Fruit fly (Drosophila melanogaster) whole organism, embryonic: Measurements from ENCODE around the gene CG31343.

Experiments used
- Bdp1 ChIP-seq: fragments of 200-800 bp; sonication (Bioruptor generic); optimal IDR thresholded peaks from 3 replicates; lab custom pipeline; 2016; ENCODE audit warnings: missing biosample characterization, missing genetic modification characterization
- Bgb ChIP-seq: fragments of 200-800 bp; sonication (Bioruptor generic); IDR thresholded peaks from 2 replicates; pipeline ENCODE4 v1.3.6; 2022; ENCODE audit warnings: missing biosample characterization, missing genetic modification characterization; ENCODE audit not compliant: partially characterized antibody
- CG10274 ChIP-seq: fragments of 200-800 bp; sonication (Bioruptor generic); optimal IDR thresholded peaks from 3 replicates; lab custom pipeline; 2017; ENCODE audit warnings: missing biosample characterization, mild to moderate bottlenecking, missing genetic modification characterization
- CG10321 ChIP-seq: fragments of 200-800 bp; sonication (Bioruptor generic); IDR thresholded peaks from 2 replicates; pipeline ENCODE4 v1.3.6; 2022; ENCODE audit warnings: missing biosample characterization, missing genetic modification characterization
- CG10462 ChIP-seq: fragments of 200-800 bp; sonication (Bioruptor generic); optimal IDR thresholded peaks from 2 replicates; lab custom pipeline; 2016; ENCODE audit warnings: missing biosample characterization, missing genetic modification characterization
- CG10543 ChIP-seq: fragments of 200-800 bp; sonication (Bioruptor generic); optimal IDR thresholded peaks from 3 replicates; lab custom pipeline; 2017; ENCODE audit warnings: missing biosample characterization, mild to moderate bottlenecking, missing genetic modification characterization, moderate library complexity
- CG11560 ChIP-seq: fragments of 200-800 bp; sonication (Bioruptor generic); IDR thresholded peaks from 3 replicates; pipeline ENCODE4 v1.3.6; 2022; ENCODE audit warnings: missing biosample characterization, missing genetic modification characterization
- CG12391 ChIP-seq: fragments of 200-800 bp; sonication (Bioruptor generic); optimal IDR thresholded peaks from 3 replicates; lab custom pipeline; 2018; ENCODE audit warnings: missing biosample characterization, mild to moderate bottlenecking, missing genetic modification characterization, moderate library complexity
- CG14667 ChIP-seq: fragments of 200-800 bp; sonication (Bioruptor generic); IDR thresholded peaks from 2 replicates; pipeline ENCODE4 v1.3.6; 2022; ENCODE audit warnings: missing biosample characterization, missing genetic modification characterization
- CG15601 ChIP-seq: fragments of 200-800 bp; sonication (Bioruptor generic); optimal IDR thresholded peaks from 3 replicates; lab custom pipeline; 2019; ENCODE audit warnings: missing biosample characterization, mild to moderate bottlenecking, missing genetic modification characterization, moderate library complexity
- CG17359 ChIP-seq: fragments of 200-800 bp; sonication (Bioruptor generic); optimal IDR thresholded peaks from 3 replicates; lab custom pipeline; 2018; ENCODE audit warnings: missing biosample characterization, mild to moderate bottlenecking, missing genetic modification characterization, moderate library complexity
- CG17361 ChIP-seq: fragments of 200-800 bp; sonication (Bioruptor generic); IDR thresholded peaks from 3 replicates; pipeline ENCODE4 v1.3.6; 2022; ENCODE audit warnings: missing biosample characterization, missing genetic modification characterization
- CG2889 ChIP-seq: fragments of 200-800 bp; sonication (Bioruptor generic); IDR thresholded peaks from 3 replicates; pipeline ENCODE4 v1.3.6; 2022; ENCODE audit warnings: missing biosample characterization, missing genetic modification characterization
- CG3726 ChIP-seq: fragments of 200-800 bp; sonication (Bioruptor generic); IDR thresholded peaks from 3 replicates; pipeline ENCODE4, ENCODE4 v1.3.6; 2022; ENCODE audit warnings: missing biosample characterization, missing genetic modification characterization
- CG4730 ChIP-seq: fragments of 200-800 bp; sonication (Bioruptor generic); IDR thresholded peaks from 2 replicates; pipeline ENCODE4 v1.3.6; 2022; ENCODE audit warnings: missing biosample characterization, missing genetic modification characterization
- CG8944 ChIP-seq: fragments of 200-800 bp; sonication (Bioruptor generic); optimal IDR thresholded peaks from 3 replicates; lab custom pipeline; 2016; ENCODE audit warnings: missing biosample characterization, missing genetic modification characterization
- CkIIα-i1 ChIP-seq: fragments of 200-800 bp; sonication (Bioruptor generic); IDR thresholded peaks from 2 replicates; pipeline ENCODE4 v1.3.6; 2022; ENCODE audit warnings: missing biosample characterization, missing genetic modification characterization
- GATAe ChIP-seq: fragments of 200-800 bp; sonication (Bioruptor generic); conservative IDR thresholded peaks from 2 replicates; pipeline ENCODE4 v1.3.6; 2022; ENCODE audit warnings: missing biosample characterization, missing genetic modification characterization
- HmgD ChIP-seq: fragments of 200-800 bp; sonication (Bioruptor generic); optimal IDR thresholded peaks from 3 replicates; lab custom pipeline; 2016; ENCODE audit warnings: missing biosample characterization, missing genetic modification characterization
- Hr39 ChIP-seq: fragments of >200 bp; optimal IDR thresholded peaks from 2 replicates; lab custom pipeline; 2017
- Sox100B ChIP-seq: fragments of 200-800 bp; sonication (Bioruptor generic); optimal IDR thresholded peaks from 3 replicates; lab custom pipeline; 2018; ENCODE audit warnings: missing biosample characterization, mild to moderate bottlenecking, missing genetic modification characterization
- Taf1 ChIP-seq: fragments of 200-800 bp; sonication (Bioruptor generic); IDR thresholded peaks from 2 replicates; pipeline ENCODE4 v1.3.6; 2022; ENCODE audit warnings: missing biosample characterization, missing genetic modification characterization
- Trl ChIP-seq, 3 experiments: fragments of >200 bp in 2 of 3; fragments of 200-800 bp in 1 of 3; sonication (Bioruptor generic) in 1 of 3; optimal IDR thresholded peaks; 2 replicates in 1 of 3; 3 replicates in 2 of 3; lab custom pipeline; 2016 to 2017; ENCODE audit warnings: missing biosample characterization in 1 of 3, missing genetic modification characterization in 1 of 3
- ac ChIP-seq: fragments of 200-800 bp; sonication (Bioruptor generic); optimal IDR thresholded peaks from 3 replicates; lab custom pipeline; 2017; ENCODE audit warnings: missing biosample characterization, mild to moderate bottlenecking, missing genetic modification characterization
- btn ChIP-seq: fragments of 200-800 bp; sonication (Bioruptor generic); optimal IDR thresholded peaks from 2 replicates; lab custom pipeline; 2016; ENCODE audit warnings: missing biosample characterization, missing genetic modification characterization
- cas ChIP-seq: fragments of 200-800 bp; sonication (Bioruptor generic); IDR thresholded peaks from 2 replicates; pipeline ENCODE4 v1.3.6; 2022; ENCODE audit warnings: missing biosample characterization, missing genetic modification characterization
- chinmo ChIP-seq: fragments of 200-800 bp; sonication (Bioruptor generic); IDR thresholded peaks from 4 replicates; pipeline ENCODE4 v1.3.6; 2022; ENCODE audit warnings: missing biosample characterization, missing genetic modification characterization; ENCODE audit not compliant: partially characterized antibody
- croc ChIP-seq: fragments of 200-800 bp; sonication (Bioruptor generic); conservative IDR thresholded peaks from 3 replicates; pipeline ENCODE4 v1.3.6; 2022; ENCODE audit warnings: missing biosample characterization, missing genetic modification characterization
- crol ChIP-seq: fragments of 200-800 bp; sonication (Bioruptor generic); IDR thresholded peaks from 2 replicates; pipeline ENCODE4 v1.3.6; 2022; ENCODE audit warnings: missing biosample characterization, missing genetic modification characterization
- crp ChIP-seq, 2 experiments: fragments of 200-800 bp; sonication (Bioruptor generic); optimal IDR thresholded peaks; 2 replicates in 1 of 2; 3 replicates in 1 of 2; lab custom pipeline; 2017; ENCODE audit warnings: missing biosample characterization in 2 of 2, missing genetic modification characterization in 2 of 2, mild to moderate bottlenecking in 1 of 2, moderate library complexity in 1 of 2
- cwo ChIP-seq: fragments of 200-800 bp; sonication (Bioruptor generic); optimal IDR thresholded peaks from 3 replicates; lab custom pipeline; 2017; ENCODE audit warnings: missing biosample characterization, missing genetic modification characterization, mild to moderate bottlenecking, moderate library complexity, missing genetic modification reagents
- danr ChIP-seq: fragments of 200-800 bp; sonication (Bioruptor generic); IDR thresholded peaks from 2 replicates; pipeline ENCODE4 v1.3.6; 2022; ENCODE audit warnings: missing biosample characterization, missing genetic modification characterization
- dm ChIP-seq: fragments of 200-800 bp; sonication (Bioruptor generic); optimal IDR thresholded peaks from 3 replicates; lab custom pipeline; 2016; ENCODE audit warnings: missing biosample characterization, missing genetic modification characterization
- dmrt11E ChIP-seq: fragments of 200-800 bp; sonication (Bioruptor generic); optimal IDR thresholded peaks from 3 replicates; lab custom pipeline; 2018; ENCODE audit warnings: missing biosample characterization, mild to moderate bottlenecking, missing genetic modification characterization, moderate library complexity
- ewg ChIP-seq: fragments of 200-800 bp; sonication (Bioruptor generic); optimal IDR thresholded peaks from 3 replicates; lab custom pipeline; 2017; ENCODE audit warnings: mild to moderate bottlenecking, missing biosample characterization, missing genetic modification reagents, missing genetic modification characterization
- gfzf ChIP-seq: fragments of 200-800 bp; sonication (Bioruptor generic); optimal IDR thresholded peaks from 2 replicates; lab custom pipeline; 2016; ENCODE audit warnings: missing biosample characterization, mild to moderate bottlenecking, missing genetic modification characterization, moderate library complexity
- gro ChIP-seq: fragments of 200-800 bp; sonication (Bioruptor generic); optimal IDR thresholded peaks from 2 replicates; lab custom pipeline; 2016; ENCODE audit warnings: missing biosample characterization, missing genetic modification characterization
- jigr1 ChIP-seq: fragments of 200-800 bp; sonication (Bioruptor generic); IDR thresholded peaks from 3 replicates; pipeline ENCODE4 v1.3.6; 2022; ENCODE audit warnings: missing biosample characterization, missing genetic modification characterization
- klu ChIP-seq: fragments of 200-800 bp; sonication (Bioruptor generic); IDR thresholded peaks from 2 replicates; pipeline ENCODE4 v1.3.6; 2022; ENCODE audit warnings: missing biosample characterization, missing genetic modification characterization
- kni ChIP-seq: fragments of 200-800 bp; sonication (Bioruptor generic); optimal IDR thresholded peaks from 3 replicates; lab custom pipeline; 2017; ENCODE audit warnings: mild to moderate bottlenecking, missing biosample characterization, missing genetic modification reagents, missing genetic modification characterization
- mld ChIP-seq: fragments of 200-800 bp; sonication (Bioruptor generic); IDR thresholded peaks from 3 replicates; pipeline ENCODE4 v1.3.6; 2022; ENCODE audit warnings: missing biosample characterization, missing genetic modification characterization; ENCODE audit not compliant: partially characterized antibody
- nau ChIP-seq: fragments of 200-800 bp; sonication (Bioruptor generic); optimal IDR thresholded peaks from 3 replicates; lab custom pipeline; 2017; ENCODE audit warnings: missing biosample characterization, mild to moderate bottlenecking, missing genetic modification characterization, missing genetic modification reagents
- org-1 ChIP-seq: fragments of 200-800 bp; sonication (Bioruptor generic); optimal IDR thresholded peaks from 2 replicates; lab custom pipeline; 2017; ENCODE audit warnings: missing biosample characterization, missing genetic modification characterization
- peb ChIP-seq: fragments of 200-800 bp; sonication (Bioruptor generic); IDR thresholded peaks from 2 replicates; pipeline ENCODE4 v1.3.6; 2022; ENCODE audit warnings: missing biosample characterization, missing genetic modification characterization
- pita ChIP-seq: fragments of 200-800 bp; sonication (Bioruptor generic); optimal IDR thresholded peaks from 2 replicates; lab custom pipeline; 2017; ENCODE audit warnings: missing biosample characterization, mild to moderate bottlenecking, missing genetic modification characterization
- pum ChIP-seq: fragments of 200-800 bp; sonication (Bioruptor generic); optimal IDR thresholded peaks from 2 replicates; lab custom pipeline; 2016; ENCODE audit warnings: missing biosample characterization, missing genetic modification characterization
- row ChIP-seq: fragments of 200-800 bp; sonication (Bioruptor generic); IDR thresholded peaks from 3 replicates; pipeline ENCODE4 v1.3.6; 2022; ENCODE audit warnings: missing biosample characterization, missing genetic modification characterization
- sim ChIP-seq: fragments of 200-800 bp; sonication (Bioruptor generic); IDR thresholded peaks from 2 replicates; pipeline ENCODE4 v1.3.6; 2022; ENCODE audit warnings: missing biosample characterization, missing genetic modification characterization
- tio ChIP-seq: fragments of 200-800 bp; sonication (Bioruptor generic); optimal IDR thresholded peaks from 2 replicates; lab custom pipeline; 2017; ENCODE audit warnings: missing biosample characterization, missing genetic modification characterization, inconsistent platforms
- trh ChIP-seq: fragments of 200-800 bp; sonication (Bioruptor generic); optimal IDR thresholded peaks from 2 replicates; lab custom pipeline; 2016; ENCODE audit warnings: missing biosample characterization, missing genetic modification characterization
- vfl ChIP-seq: fragments of 200-800 bp; sonication (Bioruptor generic); optimal IDR thresholded peaks from 2 replicates; lab custom pipeline; 2016; ENCODE audit warnings: missing biosample characterization, missing genetic modification characterization
- zen ChIP-seq: fragments of 200-800 bp; sonication (Bioruptor generic); optimal IDR thresholded peaks from 3 replicates; lab custom pipeline; 2018; ENCODE audit warnings: missing biosample characterization, mild to moderate bottlenecking, missing genetic modification characterization, moderate library complexity

Gene CG31343

DNA sequence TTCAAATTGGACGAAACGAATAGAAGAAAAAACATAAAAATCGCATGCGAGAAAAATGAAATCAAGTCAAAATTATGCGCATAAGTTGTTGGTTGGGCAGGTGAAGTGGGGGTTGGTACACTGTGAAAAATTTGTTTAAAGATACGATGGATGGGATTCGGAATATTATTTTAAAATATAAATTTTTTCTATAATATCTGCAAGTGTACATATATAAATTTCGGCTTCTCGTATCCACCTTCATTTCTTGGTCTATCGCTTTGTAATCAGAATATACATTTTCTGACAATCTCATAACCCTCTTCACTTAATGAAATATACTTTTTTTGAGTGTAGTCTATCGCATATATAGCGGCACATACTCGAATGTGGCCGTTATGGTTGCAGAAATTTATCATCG lies 41.7 kb upstream of the CG31343 start (continued):
- TF ChIP-seq zen (tag; lab: Kevin White, UChicago) (no peak), jigr1 (GFP tag; lab: Robert Waterston, UW) (no peak), crp (GFP tag; optimal IDR thresholded peaks at IDR 0.05; lab: Kevin White, UChicago) (no peak), croc (GFP tag; lab: Robert Waterston, UW) (no peak), HmgD (GFP tag; lab: Kevin White, UChicago) (no peak), CG12391 (peak; percentile 33), peb (GFP tag; lab: Robert Waterston, UW) (no peak), CG10321 (GFP tag; lab: Robert Waterston, UW) (no peak), sim (GFP tag; lab: Robert Waterston, UW) (no peak), pum (no peak), CG14667 (GFP tag; lab: Robert Waterston, UW) (no peak), CG3726 (GFP tag; lab: Robert Waterston, UW) (no peak), pita (GFP tag; lab: Kevin White, UChicago) (no peak), CG8944 (no peak), kni (GFP tag; lab: Kevin White, UChicago) (no peak), Hr39 (lab: Kevin White, UChicago) (no peak), vfl (GFP tag; lab: Kevin White, UChicago) (no peak), CG17361 (GFP tag; lab: Robert Waterston, UW) (0 out of 3 replicates have a peak, but pooled peaks have one; percentile 25), CG17359 (tag; lab: Kevin White, UChicago) (peak; percentile 32), dmrt11E (tag; lab: Kevin White, UChicago) (no peak), danr (no peak), Trl (optimal IDR thresholded peaks at IDR 0.05; lab: Kevin White, UChicago) (no peak), Trl (GFP tag; optimal IDR thresholded peaks at IDR 0.05; lab: Kevin White, UChicago) (no peak), CG10274 (GFP tag; lab: Kevin White, UChicago) (no peak), klu (GFP tag; lab: Robert Waterston, UW) (no peak), CG15601 (tag; lab: Kevin White, UChicago) (no peak), CkIIα-i1 (GFP tag; lab: Robert Waterston, UW) (no peak), CG2889 (GFP tag; lab: Robert Waterston, UW) (no peak), Taf1 (GFP tag; lab: Robert Waterston, UW) (no peak), CG11560 (tag; lab: Robert Waterston, UW) (no peak), CG10543 (GFP tag; lab: Kevin White, UChicago) (no peak), tio (GFP tag; lab: Kevin White, UChicago) (no peak), row (GFP tag; lab: Robert Waterston, UW) (no peak), gfzf (no peak), GATAe (GFP tag; lab: Robert Waterston, UW) (no peak), ewg (no peak), cas (GFP tag; lab: Robert Waterston, UW) (no peak), Sox100B (GFP tag; lab: Kevin White, UChicago) (no peak), Bgb (GFP tag; lab: Robert Waterston, UW) (no peak), dm (GFP tag; lab: Kevin White, UChicago) (no peak), chinmo (GFP tag; lab: Robert Waterston, UW) (no peak), org-1 (no peak), btn (GFP tag; lab: Kevin White, UChicago) (no peak), CG4730 (GFP tag; lab: Robert Waterston, UW) (no peak), CG10462 (GFP tag; lab: Kevin White, UChicago) (no peak), mld (GFP tag; lab: Robert Waterston, UW) (no peak), cwo (GFP tag; lab: Kevin White, UChicago) (no peak), trh (GFP tag; lab: Kevin White, UChicago) (no peak), gro (GFP tag; lab: Kevin White, UChicago) (no peak), Bdp1 (GFP tag; lab: Kevin White, UChicago) (no peak), crol (no peak), nau (GFP tag; lab: Kevin White, UChicago) (no peak), ac (GFP tag; lab: Kevin White, UChicago) (no peak)
